Worm (Caenorhabditis elegans): ENCODE results near the gene T23E1.1.
A peak's percentile ranks its signal among the peaks of the same experiment; 100 is the strongest.
"Not testable (repeated sequence)": the region's sequence is repeated elsewhere in the genome, so short reads cannot be mapped to it uniquely, and the experiment has no call there.

Gene T23E1.1

ce11 chrIV:3166896-3167295 is 15.7 kb downstream of the T23E1.1 start:
- TF ChIP-seq zip-5 (tag; optimal IDR thresholded peaks at IDR 0.05) (no peak), unc-55 (GFP tag; optimal IDR thresholded peaks at IDR 0.05) (no peak), fkh-6 (tag; optimal IDR thresholded peaks at IDR 0.05) (no peak), fax-1 (tag; optimal IDR thresholded peaks at IDR 0.05) (no peak), ceh-34 (tag; optimal IDR thresholded peaks at IDR 0.05) (no peak), tbx-7 (tag; optimal IDR thresholded peaks at IDR 0.05) (no peak), elt-2 (tag; optimal IDR thresholded peaks at IDR 0.05) (no peak), nfya-1 (tag; optimal IDR thresholded peaks at IDR 0.05) (no peak)

- TF ChIP-seq ceh-18 (tag; optimal IDR thresholded peaks at IDR 0.05) (peak; percentile 59), ceh-34 (tag; optimal IDR thresholded peaks at IDR 0.05) (peak; percentile 90), C08G9.2 (tag; optimal IDR thresholded peaks at IDR 0.05) (no peak), ceh-31 (tag; optimal IDR thresholded peaks at IDR 0.05) (peak; percentile 10), unc-86 (tag; optimal IDR thresholded peaks at IDR 0.05) (no peak), hlh-8 (tag; optimal IDR thresholded peaks at IDR 0.05) (peak; percentile 74), tbx-2 (tag; optimal IDR thresholded peaks at IDR 0.05) (peak; percentile 3), nfya-1 (tag; optimal IDR thresholded peaks at IDR 0.05) (peak; percentile 35), unc-55 (GFP tag; optimal IDR thresholded peaks at IDR 0.05) (peak; percentile 73), ets-4 (tag; optimal IDR thresholded peaks at IDR 0.05) (no peak)
These were observed 17.6 kb downstream of the T23E1.1 start for ce11 chrIV:3168656-3169216.

ce11 chrIV:3172510-3172909 is 21.3 kb downstream of the T23E1.1 start, which contains the start of gene Y67D8B.1:
Gene Y67D8B.1 (minus strand): TSS chrIV:3172610.
- TF ChIP-seq fkh-10 (GFP tag; optimal IDR thresholded peaks at IDR 0.05); elt-4 (tag; optimal IDR thresholded peaks at IDR 0.05); unc-3 (GFP tag; conservative IDR thresholded peaks at IDR 0.05); unc-3 (tag; optimal IDR thresholded peaks at IDR 0.05): not testable (repeated sequence)

ce11 chrIV:3176067-3176758 is 25.1 kb downstream of the T23E1.1 start, which contains the start of gene nlp-81:
Gene nlp-81 (minus strand): TSS chrIV:3176117.
- TF ChIP-seq unc-55 (GFP tag; optimal IDR thresholded peaks at IDR 0.05) (no peak), ceh-30 (tag; optimal IDR thresholded peaks at IDR 0.05) (no peak), unc-3 (GFP tag; conservative IDR thresholded peaks at IDR 0.05) (0 out of 2 replicates have a peak, but pooled peaks have one; percentile 9), unc-3 (tag; optimal IDR thresholded peaks at IDR 0.05) (no peak)

ce11 chrIV:3182920-3183319 is 31.8 kb downstream of the T23E1.1 start:
- TF ChIP-seq ahr-1 (tag; optimal IDR thresholded peaks at IDR 0.05), result no peak
- no peak for TF ChIP-seq ceh-6 (GFP tag; optimal IDR thresholded peaks at IDR 0.05)
- TF ChIP-seq tbx-2 (tag; optimal IDR thresholded peaks at IDR 0.05), result no peak
- no peak for TF ChIP-seq ceh-14 (tag; optimal IDR thresholded peaks at IDR 0.05)
- no peak for TF ChIP-seq che-1 (tag; optimal IDR thresholded peaks at IDR 0.05)
- no peak for TF ChIP-seq ets-4 (tag; optimal IDR thresholded peaks at IDR 0.05)
- no peak for TF ChIP-seq F13H6.1 (tag; optimal IDR thresholded peaks at IDR 0.05)
- TF ChIP-seq K09A11.1 (tag; optimal IDR thresholded peaks at IDR 0.05; ENCODE audit: insufficient read depth), result no peak
- TF ChIP-seq Y22D7AL.16 (tag; optimal IDR thresholded peaks at IDR 0.05), result no peak
- no peak for TF ChIP-seq unc-55 (GFP tag; optimal IDR thresholded peaks at IDR 0.05)
- TF ChIP-seq elt-4 (tag; optimal IDR thresholded peaks at IDR 0.05), result no peak
- TF ChIP-seq mec-3 (tag; optimal IDR thresholded peaks at IDR 0.05; ENCODE audit: borderline replicate concordance), result no peak
- no peak for TF ChIP-seq ceh-31 (tag; optimal IDR thresholded peaks at IDR 0.05)
- no peak for TF ChIP-seq hlh-6 (tag; optimal IDR thresholded peaks at IDR 0.05)
- TF ChIP-seq sox-4 (tag; optimal IDR thresholded peaks at IDR 0.05), result no peak
- no peak for TF ChIP-seq ceh-18 (tag; optimal IDR thresholded peaks at IDR 0.05)
- TF ChIP-seq ceh-2 (tag; optimal IDR thresholded peaks at IDR 0.05), result no peak
- no peak for TF ChIP-seq eyg-1 (tag; optimal IDR thresholded peaks at IDR 0.05)
- TF ChIP-seq K02D7.2 (tag; optimal IDR thresholded peaks at IDR 0.05), result no peak
- no peak for TF ChIP-seq ceh-24 (tag; optimal IDR thresholded peaks at IDR 0.05)

Data from whole organism, late embryonic.